Worm (Caenorhabditis elegans) whole organism, L1 larva: ENCODE results near the gene lir-1.

Source experiments
- C04F5.9 ChIP-seq: sonication (generic microtip); optimal IDR thresholded peaks from 2 replicates; lab custom pipeline; 2016; ENCODE audit warnings: missing genetic modification characterization, missing compliant biosample characterization
- C16A3.4 ChIP-seq: fragments of 150-350 bp; optimal IDR thresholded peaks from 2 replicates; lab custom pipeline; 2014; ENCODE audit warnings: missing biosample characterization, missing genetic modification characterization
- C34B4.2 ChIP-seq: sonication (generic microtip); optimal IDR thresholded peaks from 2 replicates; lab custom pipeline; 2017; ENCODE audit warnings: mild to moderate bottlenecking, missing genetic modification characterization, missing compliant biosample characterization
- F16B12.6 ChIP-seq: fragments of 150-350 bp; optimal IDR thresholded peaks from 2 replicates; lab custom pipeline; 2014; ENCODE audit warnings: missing biosample characterization, missing genetic modification characterization
- Y116A8C.19 ChIP-seq: sonication (generic microtip); optimal IDR thresholded peaks from 2 replicates; lab custom pipeline; 2016; ENCODE audit warnings: missing compliant biosample characterization, missing genetic modification characterization, borderline replicate concordance
- aha-1 ChIP-seq: fragments of 150-350 bp; optimal IDR thresholded peaks from 2 replicates; lab custom pipeline; 2014; ENCODE audit warnings: missing biosample characterization, missing genetic modification characterization
- alr-1 ChIP-seq: fragments of 200-800 bp; sonication (Bioruptor generic); optimal IDR thresholded peaks from 2 replicates; lab custom pipeline; 2018; ENCODE audit warnings: borderline replicate concordance, mild to moderate bottlenecking, missing genetic modification characterization, missing compliant biosample characterization
- ama-1 ChIP-seq: fragments of 150-350 bp; optimal IDR thresholded peaks from 2 replicates; lab custom pipeline; 2014
- ceh-82 ChIP-seq, 3 experiments: fragments of 150-350 bp in 1 of 3; sonication (generic microtip) in 2 of 3; optimal IDR thresholded peaks; 2 replicates each; lab custom pipeline; 2014 to 2017; ENCODE audit warnings: missing biosample characterization in 3 of 3, missing genetic modification characterization in 3 of 3
- ces-1 ChIP-seq: fragments of 150-350 bp; optimal IDR thresholded peaks from 2 replicates; lab custom pipeline; 2014; ENCODE audit warnings: missing biosample characterization, missing genetic modification reagents, missing genetic modification characterization
- dpl-1 ChIP-seq, 3 experiments: fragments of 150-350 bp in 2 of 3; sonication (generic microtip) in 1 of 3; optimal IDR thresholded peaks; 2 replicates each; lab custom pipeline; 2014 to 2017; ENCODE audit warnings: missing biosample characterization in 3 of 3, missing genetic modification characterization in 3 of 3, missing genetic modification reagents in 3 of 3
- dsc-1 ChIP-seq: sonication (generic microtip); optimal IDR thresholded peaks from 2 replicates; lab custom pipeline; 2016; ENCODE audit warnings: mild to moderate bottlenecking, missing genetic modification characterization, missing compliant biosample characterization
- efl-1 ChIP-seq, 4 experiments: fragments of 150-350 bp; optimal IDR thresholded peaks in 3 of 4; peaks in 1 of 4; 1 replicate in 1 of 4; 2 replicates in 3 of 4; lab custom pipeline; 2014; ENCODE audit warnings: missing biosample characterization in 2 of 4, missing genetic modification characterization in 2 of 4, missing genetic modification reagents in 2 of 4
- egl-27 ChIP-seq, 2 experiments: fragments of 150-350 bp in 1 of 2; sonication (generic microtip); optimal IDR thresholded peaks; 3 replicates each; lab custom pipeline; 2017 to 2018; ENCODE audit warnings: missing biosample characterization in 2 of 2, missing genetic modification characterization in 2 of 2, missing genetic modification reagents in 2 of 2
- elt-2 ChIP-seq: sonication (generic microtip); optimal IDR thresholded peaks from 2 replicates; lab custom pipeline; 2016; ENCODE audit warnings: missing genetic modification characterization, mild to moderate bottlenecking, inconsistent platforms, missing compliant biosample characterization, missing genetic modification reagents
- fkh-10 ChIP-seq: sonication (generic microtip); optimal IDR thresholded peaks from 2 replicates; lab custom pipeline; 2017; ENCODE audit warnings: missing biosample characterization, missing genetic modification reagents, missing genetic modification characterization
- fkh-4 ChIP-seq: sonication (generic microtip); optimal IDR thresholded peaks from 2 replicates; lab custom pipeline; 2016; ENCODE audit warnings: missing compliant biosample characterization, missing genetic modification characterization, borderline replicate concordance
- hlh-4 ChIP-seq: sonication (generic microtip); optimal IDR thresholded peaks from 2 replicates; lab custom pipeline; 2016; ENCODE audit warnings: mild to moderate bottlenecking, missing genetic modification characterization, missing compliant biosample characterization
- irx-1 ChIP-seq: sonication (generic microtip); optimal IDR thresholded peaks from 2 replicates; lab custom pipeline; 2016; ENCODE audit warnings: missing genetic modification characterization, missing compliant biosample characterization
- jun-1 ChIP-seq: fragments of 150-350 bp; optimal IDR thresholded peaks from 2 replicates; lab custom pipeline; 2014; ENCODE audit warnings: missing biosample characterization, missing genetic modification reagents, missing genetic modification characterization
- lin-14 ChIP-seq: fragments of 200-800 bp; sonication (Bioruptor generic); optimal IDR thresholded peaks from 2 replicates; lab custom pipeline; 2018; ENCODE audit warnings: mild to moderate bottlenecking, missing genetic modification characterization, moderate library complexity, missing compliant biosample characterization
- lsy-2 ChIP-seq, 2 experiments: fragments of 150-350 bp; optimal IDR thresholded peaks; 2 replicates each; lab custom pipeline; 2014; ENCODE audit warnings: missing biosample characterization in 2 of 2, missing genetic modification characterization in 2 of 2
- mab-9 ChIP-seq: fragments of 200-800 bp; sonication (Bioruptor generic); IDR thresholded peaks from 2 replicates; pipeline ENCODE4 v1.3.6; 2022; ENCODE audit warnings: missing genetic modification reagents, missing genetic modification characterization, missing compliant biosample characterization
- mef-2 ChIP-seq: fragments of 150-350 bp; optimal IDR thresholded peaks from 2 replicates; lab custom pipeline; 2014; ENCODE audit warnings: missing biosample characterization, missing genetic modification characterization
- mep-1 ChIP-seq: fragments of 150-350 bp; optimal IDR thresholded peaks from 2 replicates; lab custom pipeline; 2014; ENCODE audit warnings: missing biosample characterization, missing genetic modification characterization
- nhr-11 ChIP-seq: fragments of 150-350 bp; optimal IDR thresholded peaks from 2 replicates; lab custom pipeline; 2014; ENCODE audit warnings: missing biosample characterization, missing genetic modification characterization
- nhr-12 ChIP-seq: sonication (generic microtip); optimal IDR thresholded peaks from 2 replicates; lab custom pipeline; 2017; ENCODE audit warnings: missing biosample characterization, missing genetic modification characterization
- nhr-237 ChIP-seq: fragments of 150-350 bp; optimal IDR thresholded peaks from 2 replicates; lab custom pipeline; 2014; ENCODE audit warnings: missing biosample characterization, missing genetic modification characterization
- nhr-47 ChIP-seq: sonication (generic microtip); optimal IDR thresholded peaks from 2 replicates; lab custom pipeline; 2016; ENCODE audit warnings: mild to moderate bottlenecking, missing genetic modification characterization, moderate library complexity, missing compliant biosample characterization
- pax-3 ChIP-seq: fragments of 200-800 bp; sonication (Bioruptor generic); optimal IDR thresholded peaks from 2 replicates; lab custom pipeline; 2018; ENCODE audit warnings: mild to moderate bottlenecking, missing genetic modification characterization, moderate library complexity, missing compliant biosample characterization
- rnt-1 ChIP-seq: sonication (generic microtip); optimal IDR thresholded peaks from 2 replicates; lab custom pipeline; 2016; ENCODE audit warnings: mild to moderate bottlenecking, missing genetic modification characterization, moderate library complexity, missing compliant biosample characterization
- snu-23 ChIP-seq: sonication (generic microtip); optimal IDR thresholded peaks from 2 replicates; lab custom pipeline; 2016; ENCODE audit warnings: missing genetic modification characterization, missing compliant biosample characterization
- sox-4 ChIP-seq: sonication (generic microtip); optimal IDR thresholded peaks from 2 replicates; lab custom pipeline; 2016; ENCODE audit warnings: missing genetic modification characterization, missing compliant biosample characterization
- sptf-1 ChIP-seq: fragments of 150-350 bp; optimal IDR thresholded peaks from 2 replicates; lab custom pipeline; 2014; ENCODE audit warnings: missing biosample characterization, missing genetic modification characterization
- sup-37 ChIP-seq: fragments of 200-800 bp; sonication (Bioruptor generic); optimal IDR thresholded peaks from 2 replicates; lab custom pipeline; 2018; ENCODE audit warnings: mild to moderate bottlenecking, missing genetic modification characterization, missing compliant biosample characterization
- tlp-1 ChIP-seq: fragments of 150-350 bp; optimal IDR thresholded peaks from 2 replicates; lab custom pipeline; 2014; ENCODE audit warnings: missing biosample characterization, missing genetic modification characterization
- unc-130 ChIP-seq: fragments of 150-350 bp; optimal IDR thresholded peaks from 2 replicates; lab custom pipeline; 2017; ENCODE audit warnings: missing biosample characterization, missing genetic modification characterization, inconsistent platforms
- unc-86 ChIP-seq: sonication (generic microtip); optimal IDR thresholded peaks from 2 replicates; lab custom pipeline; 2016; ENCODE audit warnings: missing genetic modification characterization, missing compliant biosample characterization
- vab-15 ChIP-seq: sonication (generic microtip); optimal IDR thresholded peaks from 2 replicates; lab custom pipeline; 2017; ENCODE audit warnings: missing genotype, mild to moderate bottlenecking, missing genetic modification characterization, missing compliant biosample characterization
- zag-1 ChIP-seq: fragments of 150-350 bp; optimal IDR thresholded peaks from 2 replicates; lab custom pipeline; 2014; ENCODE audit warnings: missing biosample characterization, missing genetic modification characterization
- ztf-11 ChIP-seq, 2 experiments: sonication (generic microtip); optimal IDR thresholded peaks; 2 replicates each; lab custom pipeline; 2016 to 2017; ENCODE audit warnings: missing genetic modification characterization in 2 of 2, missing biosample characterization in 1 of 2, missing compliant biosample characterization in 1 of 2

The lir-1 gene

DNA sequence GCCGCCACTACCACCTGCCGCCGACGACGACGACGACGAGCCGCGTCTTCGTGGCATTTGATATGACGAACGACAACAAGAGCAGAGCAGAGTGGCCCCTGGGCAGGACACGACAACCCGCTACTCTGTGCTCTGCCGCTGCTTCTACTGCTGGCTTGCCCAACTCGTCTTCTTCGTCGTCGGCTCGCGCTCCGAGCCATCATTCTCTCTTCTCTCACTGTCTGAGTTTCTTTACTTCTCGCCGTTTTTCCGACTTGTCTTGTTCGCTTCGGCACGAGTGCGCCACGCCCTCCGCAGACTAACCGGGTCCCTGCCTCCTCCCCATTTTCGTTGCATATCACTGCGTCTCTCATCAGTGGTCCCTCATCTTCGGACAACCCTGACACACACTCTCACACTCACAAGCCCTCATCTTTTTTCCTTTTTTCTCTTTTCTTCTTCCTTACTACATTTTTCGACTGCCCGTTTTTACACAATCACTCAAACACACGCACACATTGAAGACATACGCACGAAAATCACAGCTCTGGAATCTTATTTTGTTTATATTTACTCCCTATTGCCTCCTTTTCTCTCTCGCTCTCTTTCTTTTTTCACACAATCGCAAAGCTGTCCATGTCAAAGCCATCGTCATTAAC, 29.7 kb upstream of the lir-1 start (continued):
- TF ChIP-seq ztf-11 (tag; optimal IDR thresholded peaks at IDR 0.05; lab: Kevin White, UChicago): peak in 1 of 2 experiments; percentile 36
- TF ChIP-seq sptf-1: no peak
- TF ChIP-seq sox-4 (tag; lab: Kevin White, UChicago): no peak
- TF ChIP-seq F16B12.6: no peak
- TF ChIP-seq fkh-10 (GFP tag; lab: Kevin White, UChicago): peak; percentile 93
- no peak for TF ChIP-seq sup-37 (GFP tag; lab: Kevin White, UChicago)
- TF ChIP-seq mab-9 (GFP tag; lab: Robert Waterston, UW): peak; percentile 52; the same call in 1 of the 2 replicates
- no peak for TF ChIP-seq tlp-1 (tag; lab: Kevin White, UChicago)
- no peak for TF ChIP-seq pax-3 (tag; lab: Kevin White, UChicago)
- no peak for TF ChIP-seq C34B4.2 (tag; lab: Kevin White, UChicago)
- TF ChIP-seq zag-1 (tag; lab: Kevin White, UChicago): peak; percentile 64
- no peak for TF ChIP-seq nhr-12 (tag; lab: Kevin White, UChicago)
- TF ChIP-seq irx-1 (tag; lab: Kevin White, UChicago): peak; percentile 29
- TF ChIP-seq jun-1 (tag; lab: Kevin White, UChicago): peak; percentile 31
- TF ChIP-seq elt-2 (tag; lab: Kevin White, UChicago): no peak
- peak; percentile 71 for TF ChIP-seq unc-130 (tag; lab: Kevin White, UChicago)
- peak in 1 of 3 experiments; percentile 10 for TF ChIP-seq dpl-1 (GFP tag; optimal IDR thresholded peaks at IDR 0.05; lab: Kevin White, UChicago)
- no peak for TF ChIP-seq ces-1
- peak; percentile 38 to 42 for TF ChIP-seq efl-1 (optimal IDR thresholded peaks at IDR 0.05; lab: Kevin White, UChicago)
- TF ChIP-seq efl-1 (GFP tag; optimal IDR thresholded peaks at IDR 0.05 in 1 of 2; lab: Kevin White, UChicago): peak in 1 of 2 experiments; percentile 39
- TF ChIP-seq snu-23 (GFP tag; lab: Kevin White, UChicago): peak; percentile 80
- peak; percentile 67 for TF ChIP-seq dsc-1 (tag; lab: Kevin White, UChicago)
- no peak for TF ChIP-seq vab-15 (tag; lab: Kevin White, UChicago)
- TF ChIP-seq lin-14: peak; percentile 95
- TF ChIP-seq nhr-11 (tag; lab: Kevin White, UChicago): no peak
- TF ChIP-seq lsy-2 (tag; optimal IDR thresholded peaks at IDR 0.05; lab: Kevin White, UChicago): peak; percentile 44 to 74
- no peak for TF ChIP-seq alr-1
- TF ChIP-seq aha-1 (tag; lab: Kevin White, UChicago): no peak
- peak; percentile 70 for TF ChIP-seq rnt-1 (tag; lab: Kevin White, UChicago)
- TF ChIP-seq ceh-82 (tag; optimal IDR thresholded peaks at IDR 0.05; lab: Kevin White, UChicago): peak; percentile 34 to 77 (median 48)
- no peak for TF ChIP-seq C04F5.9 (tag; lab: Kevin White, UChicago)
- TF ChIP-seq nhr-47: peak; percentile 71
- TF ChIP-seq nhr-237 (tag; lab: Kevin White, UChicago): no peak
- TF ChIP-seq Y116A8C.19 (tag; lab: Kevin White, UChicago): no peak
- peak; percentile 38 for TF ChIP-seq ama-1 (lab: Kevin White, UChicago)
- peak; percentile 8 for TF ChIP-seq mef-2 (tag; lab: Kevin White, UChicago)
- peak; percentile 80 for TF ChIP-seq unc-86 (tag; lab: Kevin White, UChicago)
- no peak for TF ChIP-seq hlh-4 (tag; lab: Kevin White, UChicago)
- peak in 1 of 2 experiments; percentile 21 for TF ChIP-seq egl-27 (tag; optimal IDR thresholded peaks at IDR 0.05; lab: Kevin White, UChicago)
- peak; percentile 63 for TF ChIP-seq C16A3.4 (tag; lab: Kevin White, UChicago)
- peak; percentile 57 for TF ChIP-seq mep-1 (tag; lab: Kevin White, UChicago)
- peak; percentile 18 for TF ChIP-seq fkh-4 (tag; lab: Kevin White, UChicago)
- TF ChIP-seq, all 84 proteins: peak for 37

ce11 chrII:7643214-7643613, 28.6 kb upstream of the lir-1 start:
- TF ChIP-seq efl-1 (optimal IDR thresholded peaks at IDR 0.05; lab: Kevin White, UChicago): no peak
- TF ChIP-seq efl-1 (GFP tag; optimal IDR thresholded peaks at IDR 0.05 in 1 of 2; lab: Kevin White, UChicago): peak in 1 of 2 experiments; percentile 64
- no peak for TF ChIP-seq egl-27 (tag; optimal IDR thresholded peaks at IDR 0.05; lab: Kevin White, UChicago)
